Worm (Caenorhabditis elegans) whole organism, L4 larva: ENCODE results near the gene srd-7.

Experiments used
- F10B5.3 ChIP-seq: sonication (generic microtip); optimal IDR thresholded peaks from 2 replicates; lab custom pipeline; 2016; ENCODE audit warnings: mild to moderate bottlenecking, missing genetic modification characterization, missing compliant biosample characterization
- F26F4.8 ChIP-seq: fragments of 200-800 bp; sonication (Bioruptor generic); conservative IDR thresholded peaks from 2 replicates; pipeline ENCODE4 v1.3.6; 2022; ENCODE audit warnings: missing genetic modification characterization, missing compliant biosample characterization
- R02D3.7 ChIP-seq: fragments of 150-350 bp; sonication (generic microtip); optimal IDR thresholded peaks from 3 replicates; lab custom pipeline; 2014; ENCODE audit warnings: missing biosample characterization, missing genetic modification characterization
- T26A8.4 ChIP-seq: fragments of 200-800 bp; sonication (Bioruptor generic); IDR thresholded peaks from 2 replicates; pipeline ENCODE4 v1.3.6; 2022; ENCODE audit warnings: missing genetic modification characterization, missing compliant biosample characterization
- Y105C5A.15 ChIP-seq: fragments of 200-800 bp; sonication (Bioruptor generic); IDR thresholded peaks from 2 replicates; pipeline ENCODE4 v1.3.6; 2022; ENCODE audit warnings: missing genetic modification characterization, missing compliant biosample characterization
- aha-1 ChIP-seq: fragments of 150-350 bp; peaks from one replicate; lab custom pipeline; 2014; ENCODE audit warnings: missing biosample characterization, missing genetic modification characterization
- arid-1 ChIP-seq: fragments of 200-800 bp; sonication (Bioruptor generic); conservative IDR thresholded peaks from 2 replicates; pipeline ENCODE4 v1.3.6; 2022; ENCODE audit warnings: missing genetic modification reagents, missing genetic modification characterization, missing compliant biosample characterization
- ceh-62 ChIP-seq: sonication (generic microtip); optimal IDR thresholded peaks from 2 replicates; lab custom pipeline; 2017; ENCODE audit warnings: missing biosample characterization, missing genetic modification characterization
- ceh-82 ChIP-seq: sonication (generic microtip); optimal IDR thresholded peaks from 2 replicates; lab custom pipeline; 2017; ENCODE audit warnings: missing biosample characterization, missing genetic modification characterization
- daf-12 ChIP-seq: fragments of 150-350 bp; optimal IDR thresholded peaks from 2 replicates; lab custom pipeline; 2014; ENCODE audit warnings: missing biosample characterization, missing genetic modification reagents, missing genetic modification characterization
- daf-16 ChIP-seq, 3 experiments: sonication (generic microtip); optimal IDR thresholded peaks; 2 replicates each; lab custom pipeline; 2016 to 2017; ENCODE audit warnings: missing genetic modification characterization in 3 of 3, missing genetic modification reagents in 3 of 3, mild to moderate bottlenecking in 2 of 3, missing compliant biosample characterization in 2 of 3, missing biosample characterization in 1 of 3, moderate library complexity in 1 of 3
- daf-19 ChIP-seq: fragments of 200-800 bp; sonication (Bioruptor generic); conservative IDR thresholded peaks from 2 replicates; pipeline ENCODE4 v1.3.6; 2022; ENCODE audit warnings: missing genetic modification characterization, missing compliant biosample characterization
- daf-8 ChIP-seq: fragments of 200-800 bp; sonication (Bioruptor generic); IDR thresholded peaks from 2 replicates; pipeline ENCODE4 v1.3.6; 2022; ENCODE audit warnings: missing genetic modification characterization, missing compliant biosample characterization
- dmd-6 ChIP-seq: fragments of 200-800 bp; sonication (Bioruptor generic); IDR thresholded peaks from 2 replicates; pipeline ENCODE4 v1.3.6; 2022; ENCODE audit warnings: missing genetic modification reagents, missing genetic modification characterization, missing compliant biosample characterization
- dpl-1 ChIP-seq: fragments of 150-350 bp; optimal IDR thresholded peaks from 2 replicates; lab custom pipeline; 2014; ENCODE audit warnings: missing biosample characterization, missing genetic modification reagents, missing genetic modification characterization
- dve-1 ChIP-seq: sonication (generic microtip); optimal IDR thresholded peaks from 2 replicates; lab custom pipeline; 2017; ENCODE audit warnings: antibody characterized with exemption, mild to moderate bottlenecking, missing genetic modification characterization, missing compliant biosample characterization; ENCODE audit not compliant: insufficient read depth
- egl-27 ChIP-seq: sonication (generic microtip); optimal IDR thresholded peaks from 3 replicates; lab custom pipeline; 2017; ENCODE audit warnings: missing biosample characterization, missing genetic modification reagents, missing genetic modification characterization
- gei-8 ChIP-seq: fragments of 200-800 bp; sonication (Bioruptor generic); optimal IDR thresholded peaks from 2 replicates; lab custom pipeline; 2018; ENCODE audit warnings: mild to moderate bottlenecking, missing genetic modification characterization, missing compliant biosample characterization
- hlh-11 ChIP-seq: fragments of 200-800 bp; sonication (Bioruptor generic); optimal IDR thresholded peaks from 2 replicates; lab custom pipeline; 2018; ENCODE audit warnings: mild to moderate bottlenecking, missing genetic modification characterization, missing compliant biosample characterization
- hlh-30 ChIP-seq: sonication (generic microtip); optimal IDR thresholded peaks from 2 replicates; lab custom pipeline; 2017; ENCODE audit warnings: antibody characterized with exemption, mild to moderate bottlenecking, missing genetic modification characterization, missing compliant biosample characterization; ENCODE audit not compliant: insufficient read depth
- lin-15B ChIP-seq: fragments of 150-350 bp; sonication (generic microtip); optimal IDR thresholded peaks from 3 replicates; lab custom pipeline; 2014; ENCODE audit warnings: missing biosample characterization, missing genetic modification characterization
- lin-38 ChIP-seq: fragments of 200-800 bp; sonication (Bioruptor generic); IDR thresholded peaks from 2 replicates; pipeline ENCODE4 v1.3.6; 2022; ENCODE audit warnings: missing genetic modification reagents, missing genetic modification characterization, missing compliant biosample characterization
- lsy-2 ChIP-seq, 2 experiments: fragments of 150-350 bp in 1 of 2; sonication (generic microtip) in 1 of 2; optimal IDR thresholded peaks; 2 replicates each; lab custom pipeline; 2014 to 2017; ENCODE audit warnings: missing biosample characterization in 2 of 2, missing genetic modification characterization in 2 of 2
- madf-5 ChIP-seq, 2 experiments: fragments of 200-800 bp; sonication (Bioruptor generic); IDR thresholded peaks; 2 replicates each; pipeline ENCODE4 v1.3.6; 2022; ENCODE audit warnings: missing compliant biosample characterization in 2 of 2, missing genetic modification characterization in 2 of 2
- mdl-1 ChIP-seq, 2 experiments: fragments of 150-350 bp in 1 of 2; sonication (generic microtip) in 1 of 2; optimal IDR thresholded peaks; 2 replicates each; lab custom pipeline; 2014 to 2017; ENCODE audit warnings: missing biosample characterization in 2 of 2, missing genetic modification characterization in 2 of 2
- mep-1 ChIP-seq: fragments of 150-350 bp; sonication (generic microtip); optimal IDR thresholded peaks from 3 replicates; lab custom pipeline; 2014; ENCODE audit warnings: missing biosample characterization, missing genetic modification characterization
- mxl-3 ChIP-seq: fragments of 200-800 bp; sonication (Bioruptor generic); optimal IDR thresholded peaks from 2 replicates; lab custom pipeline; 2018; ENCODE audit warnings: mild to moderate bottlenecking, missing genetic modification characterization, missing compliant biosample characterization
- nhr-102 ChIP-seq: sonication (generic microtip); optimal IDR thresholded peaks from 2 replicates; lab custom pipeline; 2016; ENCODE audit warnings: mild to moderate bottlenecking, missing genetic modification characterization, moderate library complexity, missing compliant biosample characterization
- nhr-237 ChIP-seq: sonication (generic microtip); optimal IDR thresholded peaks from 2 replicates; lab custom pipeline; 2017; ENCODE audit warnings: missing biosample characterization, missing genetic modification characterization
- nhr-28 ChIP-seq: fragments of 150-350 bp; optimal IDR thresholded peaks from 2 replicates; lab custom pipeline; 2014; ENCODE audit warnings: missing biosample characterization, missing genetic modification characterization
- nhr-42 ChIP-seq: fragments of 200-800 bp; sonication (Bioruptor generic); IDR thresholded peaks from 2 replicates; pipeline ENCODE4 v1.3.6; 2022; ENCODE audit warnings: missing genetic modification characterization, missing compliant biosample characterization
- nhr-48 ChIP-seq: sonication (generic microtip); optimal IDR thresholded peaks from 2 replicates; lab custom pipeline; 2016; ENCODE audit warnings: mild to moderate bottlenecking, missing genetic modification characterization, missing compliant biosample characterization
- nhr-6 ChIP-seq: fragments of 150-350 bp; optimal IDR thresholded peaks from 2 replicates; lab custom pipeline; 2014; ENCODE audit warnings: missing biosample characterization, missing genetic modification characterization
- php-3 ChIP-seq: fragments of 200-800 bp; sonication (Bioruptor generic); IDR thresholded peaks from 2 replicates; pipeline ENCODE4 v1.3.6; 2022; ENCODE audit warnings: missing genetic modification reagents, missing genetic modification characterization, missing compliant biosample characterization
- pqm-1 ChIP-seq: sonication (generic microtip); optimal IDR thresholded peaks from 2 replicates; lab custom pipeline; 2017; ENCODE audit warnings: missing biosample characterization, missing genetic modification characterization
- saeg-2 ChIP-seq: fragments of 200-800 bp; sonication (Bioruptor generic); IDR thresholded peaks from 2 replicates; pipeline ENCODE4 v1.3.6; 2022; ENCODE audit warnings: missing genetic modification reagents, missing genetic modification characterization, missing compliant biosample characterization
- snpc-4 ChIP-seq: fragments of 150-350 bp; optimal IDR thresholded peaks from 2 replicates; lab custom pipeline; 2014; ENCODE audit warnings: missing biosample characterization, missing genetic modification characterization
- spr-3 ChIP-seq: fragments of 200-800 bp; sonication (Bioruptor generic); optimal IDR thresholded peaks from 2 replicates; lab custom pipeline; 2018; ENCODE audit warnings: mild to moderate bottlenecking, missing genetic modification characterization, missing compliant biosample characterization
- unc-39 ChIP-seq: sonication (generic microtip); optimal IDR thresholded peaks from 2 replicates; lab custom pipeline; 2017; ENCODE audit warnings: missing biosample characterization, missing genetic modification characterization
- zag-1 ChIP-seq: fragments of 150-350 bp; optimal IDR thresholded peaks from 2 replicates; lab custom pipeline; 2014; ENCODE audit warnings: missing biosample characterization, missing genetic modification characterization
- zfp-2 ChIP-seq: sonication (generic microtip); optimal IDR thresholded peaks from 2 replicates; lab custom pipeline; 2016; ENCODE audit warnings: mild to moderate bottlenecking, missing genetic modification characterization, missing compliant biosample characterization
- ztf-11 ChIP-seq: fragments of 150-350 bp; optimal IDR thresholded peaks from 2 replicates; lab custom pipeline; 2014; ENCODE audit warnings: missing biosample characterization, missing genetic modification characterization

srd-7 gene

ce11 chrIV:10803973-10804372 is 17.3 kb upstream of the srd-7 start:
- TF ChIP-seq daf-8 (GFP tag; lab: Robert Waterston, UW) (no peak), aha-1 (tag; lab: Kevin White, UChicago) (peak; percentile 56)

ce11 chrIV:10799354-10799753 is 12.7 kb upstream of the srd-7 start, which contains the start of gene zipt-2.1:
TSS of gene zipt-2.1 (plus strand) at chrIV:10799654.
- no peak for TF ChIP-seq daf-12 (tag; lab: Kevin White, UChicago)
- TF ChIP-seq zag-1: no peak
- TF ChIP-seq unc-39 (tag; lab: Kevin White, UChicago): no peak
- TF ChIP-seq saeg-2: no peak
- peak; percentile 67 for TF ChIP-seq aha-1 (tag; lab: Kevin White, UChicago)
- no peak for TF ChIP-seq mdl-1 (tag; optimal IDR thresholded peaks at IDR 0.05; lab: Kevin White, UChicago)
- TF ChIP-seq nhr-42 (GFP tag; lab: Robert Waterston, UW): no peak
- TF ChIP-seq nhr-48 (tag; lab: Kevin White, UChicago): no peak
- TF ChIP-seq, all 104 proteins: peak for 1

- TF ChIP-seq pqm-1 (tag; lab: Kevin White, UChicago) (peak; percentile 44), daf-16 (GFP tag; optimal IDR thresholded peaks at IDR 0.05; lab: Kevin White, UChicago) (no peak), daf-16 (tag; optimal IDR thresholded peaks at IDR 0.05; lab: Kevin White, UChicago) (peak; percentile 25), ceh-62 (no peak), ztf-11 (tag; lab: Kevin White, UChicago) (no peak), F26F4.8 (GFP tag; lab: Robert Waterston, UW) (no peak), dve-1 (tag; lab: Kevin White, UChicago) (peak; percentile 13), nhr-28 (tag; lab: Kevin White, UChicago) (peak; percentile 74), snpc-4 (no peak)
These were observed 12.0 kb upstream of the srd-7 start for ce11 chrIV:10798604-10799003.

ce11 chrIV:10796707-10797106 is 10.1 kb upstream of the srd-7 start:
- no peak for TF ChIP-seq mxl-3 (GFP tag; lab: Kevin White, UChicago)
- no peak for TF ChIP-seq zfp-2
- TF ChIP-seq hlh-11 (tag; lab: Kevin White, UChicago): peak; percentile 45
- TF ChIP-seq daf-16 (GFP tag; optimal IDR thresholded peaks at IDR 0.05; lab: Kevin White, UChicago): no peak
- TF ChIP-seq daf-16 (tag; optimal IDR thresholded peaks at IDR 0.05; lab: Kevin White, UChicago): peak; percentile 95
- TF ChIP-seq daf-12 (tag; lab: Kevin White, UChicago): no peak
- no peak for TF ChIP-seq daf-19
- TF ChIP-seq aha-1 (tag; lab: Kevin White, UChicago): peak; percentile 89
- no peak for TF ChIP-seq php-3 (GFP tag; lab: Robert Waterston, UW)
- no peak for TF ChIP-seq mep-1 (tag; lab: Kevin White, UChicago)
- no peak for TF ChIP-seq lin-38 (GFP tag; lab: Robert Waterston, UW)
- peak; percentile 48 for TF ChIP-seq nhr-28 (tag; lab: Kevin White, UChicago)
- TF ChIP-seq F26F4.8 (GFP tag; lab: Robert Waterston, UW): no peak
- TF ChIP-seq spr-3 (GFP tag; lab: Kevin White, UChicago): no peak
- TF ChIP-seq nhr-48 (tag; lab: Kevin White, UChicago): peak; percentile 10
- TF ChIP-seq dmd-6 (GFP tag; lab: Robert Waterston, UW): peak; percentile 43
- TF ChIP-seq pqm-1 (tag; lab: Kevin White, UChicago): peak; percentile 21
- no peak for TF ChIP-seq Y105C5A.15
- no peak for TF ChIP-seq lin-15B (tag; lab: Kevin White, UChicago)
- no peak for TF ChIP-seq gei-8
- peak; percentile 83 for TF ChIP-seq dve-1 (tag; lab: Kevin White, UChicago)

ce11 chrIV:10795678-10796077 is 9.0 kb upstream of the srd-7 start:
- TF ChIP-seq lin-38 (GFP tag; lab: Robert Waterston, UW) (no peak), R02D3.7 (no peak), dve-1 (tag; lab: Kevin White, UChicago) (peak; percentile 82), ceh-82 (tag; lab: Kevin White, UChicago) (no peak), lsy-2 (tag; optimal IDR thresholded peaks at IDR 0.05; lab: Kevin White, UChicago) (no peak), dpl-1 (no peak), arid-1 (GFP tag; lab: Robert Waterston, UW) (no peak), mxl-3 (GFP tag; lab: Kevin White, UChicago) (no peak), nhr-237 (tag; lab: Kevin White, UChicago) (no peak), nhr-6 (tag; lab: Kevin White, UChicago) (no peak), nhr-28 (tag; lab: Kevin White, UChicago) (peak; percentile 37), madf-5 (GFP tag; IDR thresholded peaks at IDR 0.05; lab: Robert Waterston, UW) (no peak), lin-15B (tag; lab: Kevin White, UChicago) (no peak), php-3 (GFP tag; lab: Robert Waterston, UW) (peak; percentile 51; the same call in 1 of the 2 replicates), egl-27 (no peak), T26A8.4 (GFP tag; lab: Robert Waterston, UW) (no peak), F26F4.8 (GFP tag; lab: Robert Waterston, UW) (no peak), nhr-102 (tag; lab: Kevin White, UChicago) (no peak), hlh-30 (tag; lab: Kevin White, UChicago) (peak; percentile 58), pqm-1 (tag; lab: Kevin White, UChicago) (peak; percentile 32), F10B5.3 (tag; lab: Kevin White, UChicago) (no peak)
